Worm (Caenorhabditis elegans) whole organism, L4 larva: Measurements from ENCODE around the gene K02E11.3.

Experiments used
- T20F7.1 ChIP-seq: fragments of 200-800 bp; sonication (Bioruptor generic); optimal IDR thresholded peaks from 2 replicates; lab custom pipeline; 2018; ENCODE audit warnings: mild to moderate bottlenecking, missing genetic modification characterization, missing compliant biosample characterization
- fos-1 ChIP-seq: fragments of 150-350 bp; optimal IDR thresholded peaks from 2 replicates; lab custom pipeline; 2014; ENCODE audit warnings: missing biosample characterization, missing genetic modification characterization
- jun-1 ChIP-seq: fragments of 150-350 bp; optimal IDR thresholded peaks from 2 replicates; lab custom pipeline; 2014; ENCODE audit warnings: missing biosample characterization, missing genetic modification reagents, missing genetic modification characterization
- mep-1 ChIP-seq: fragments of 150-350 bp; sonication (generic microtip); optimal IDR thresholded peaks from 3 replicates; lab custom pipeline; 2014; ENCODE audit warnings: missing biosample characterization, missing genetic modification characterization
- nhr-237 ChIP-seq: sonication (generic microtip); optimal IDR thresholded peaks from 2 replicates; lab custom pipeline; 2017; ENCODE audit warnings: missing biosample characterization, missing genetic modification characterization
- nhr-28 ChIP-seq: fragments of 150-350 bp; optimal IDR thresholded peaks from 2 replicates; lab custom pipeline; 2014; ENCODE audit warnings: missing biosample characterization, missing genetic modification characterization
- set-16 ChIP-seq: fragments of 200-800 bp; sonication (Bioruptor generic); IDR thresholded peaks from 2 replicates; pipeline ENCODE4 v1.3.6; 2022; ENCODE audit warnings: missing genetic modification reagents, missing genetic modification characterization, missing compliant biosample characterization
- snpc-4 ChIP-seq: fragments of 150-350 bp; optimal IDR thresholded peaks from 2 replicates; lab custom pipeline; 2014; ENCODE audit warnings: missing biosample characterization, missing genetic modification characterization
- unc-62 ChIP-seq, 3 experiments: fragments of 150-350 bp in 1 of 3; sonication (generic microtip); optimal IDR thresholded peaks in 2 of 3; peaks in 1 of 3; 1 replicate in 1 of 3; 2 replicates in 2 of 3; lab custom pipeline; 2014 to 2017; ENCODE audit warnings: missing biosample characterization in 3 of 3, missing genetic modification characterization in 3 of 3, missing genetic modification reagents in 3 of 3, missing genotype in 1 of 3

- TF ChIP-seq mep-1 (no peak), nhr-237 (no peak), jun-1 (tag; lab: Kevin White, UChicago) (no peak), set-16 (no peak), snpc-4 (tag; lab: Kevin White, UChicago) (no peak), unc-62 (GFP tag; optimal IDR thresholded peaks at IDR 0.05 in 1 of 2; lab: Kevin White, UChicago) (peak in 1 of 2 experiments; percentile 24), unc-62 (tag; optimal IDR thresholded peaks at IDR 0.05; lab: Kevin White, UChicago) (no peak), nhr-28 (tag; lab: Kevin White, UChicago) (peak; percentile 8), T20F7.1 (GFP tag; lab: Kevin White, UChicago) (no peak), fos-1 (tag; lab: Kevin White, UChicago) (no peak)
Measured at ce11 chrV:14231656-14232055, 15.0 kb downstream of the K02E11.3 start.
